Worm (Caenorhabditis elegans): ENCODE results near the gene Y45G5AM.9.

- no peak for TF ChIP-seq klf-2 (GFP tag; conservative IDR thresholded peaks at IDR 0.05)
- TF ChIP-seq ztf-23 (GFP tag; IDR thresholded peaks at IDR 0.05) = no peak
- no peak for TF ChIP-seq ref-1 (GFP tag; conservative IDR thresholded peaks at IDR 0.05)
- TF ChIP-seq tab-1 (GFP tag; IDR thresholded peaks at IDR 0.05) = no peak
These were observed 24.3 kb downstream of the Y45G5AM.9 start, which contains the start of gene Y45G5AM.7 for ce11 chrV:4170138-4170537.

Data from whole organism, midembryonic.